Worm (Caenorhabditis elegans) whole organism, L1 larva: ENCODE results near the gene lelo-1.

ENCODE experiments used
- C16A3.4 ChIP-seq: fragments of 150-350 bp; optimal IDR thresholded peaks from 2 replicates; lab custom pipeline; 2014; ENCODE audit warnings: missing biosample characterization, missing genetic modification characterization
- F16B12.6 ChIP-seq: fragments of 150-350 bp; optimal IDR thresholded peaks from 2 replicates; lab custom pipeline; 2014; ENCODE audit warnings: missing biosample characterization, missing genetic modification characterization
- Y116A8C.19 ChIP-seq: sonication (generic microtip); optimal IDR thresholded peaks from 2 replicates; lab custom pipeline; 2016; ENCODE audit warnings: missing compliant biosample characterization, missing genetic modification characterization, borderline replicate concordance
- aha-1 ChIP-seq: fragments of 150-350 bp; optimal IDR thresholded peaks from 2 replicates; lab custom pipeline; 2014; ENCODE audit warnings: missing biosample characterization, missing genetic modification characterization
- alr-1 ChIP-seq: fragments of 200-800 bp; sonication (Bioruptor generic); optimal IDR thresholded peaks from 2 replicates; lab custom pipeline; 2018; ENCODE audit warnings: borderline replicate concordance, mild to moderate bottlenecking, missing genetic modification characterization, missing compliant biosample characterization
- aly-2 ChIP-seq: fragments of 150-350 bp; optimal IDR thresholded peaks from 2 replicates; lab custom pipeline; 2014; ENCODE audit warnings: missing biosample characterization, missing genetic modification characterization
- ceh-82 ChIP-seq, 3 experiments: fragments of 150-350 bp in 1 of 3; sonication (generic microtip) in 2 of 3; optimal IDR thresholded peaks; 2 replicates each; lab custom pipeline; 2014 to 2017; ENCODE audit warnings: missing biosample characterization in 3 of 3, missing genetic modification characterization in 3 of 3
- dpl-1 ChIP-seq, 3 experiments: fragments of 150-350 bp in 2 of 3; sonication (generic microtip) in 1 of 3; optimal IDR thresholded peaks; 2 replicates each; lab custom pipeline; 2014 to 2017; ENCODE audit warnings: missing biosample characterization in 3 of 3, missing genetic modification characterization in 3 of 3, missing genetic modification reagents in 3 of 3
- efl-1 ChIP-seq, 4 experiments: fragments of 150-350 bp; optimal IDR thresholded peaks in 3 of 4; peaks in 1 of 4; 1 replicate in 1 of 4; 2 replicates in 3 of 4; lab custom pipeline; 2014; ENCODE audit warnings: missing biosample characterization in 2 of 4, missing genetic modification characterization in 2 of 4, missing genetic modification reagents in 2 of 4
- efl-3 ChIP-seq: fragments of 200-800 bp; sonication (Bioruptor generic); optimal IDR thresholded peaks from 2 replicates; lab custom pipeline; 2018; ENCODE audit warnings: mild to moderate bottlenecking, missing genetic modification characterization, missing compliant biosample characterization
- egl-27 ChIP-seq, 2 experiments: fragments of 150-350 bp in 1 of 2; sonication (generic microtip); optimal IDR thresholded peaks; 3 replicates each; lab custom pipeline; 2017 to 2018; ENCODE audit warnings: missing biosample characterization in 2 of 2, missing genetic modification characterization in 2 of 2, missing genetic modification reagents in 2 of 2
- elt-2 ChIP-seq: sonication (generic microtip); optimal IDR thresholded peaks from 2 replicates; lab custom pipeline; 2016; ENCODE audit warnings: missing genetic modification characterization, mild to moderate bottlenecking, inconsistent platforms, missing compliant biosample characterization, missing genetic modification reagents
- elt-3 ChIP-seq, 6 experiments: fragments of 150-350 bp in 1 of 6; sonication (generic microtip); optimal IDR thresholded peaks; 2 replicates each; lab custom pipeline; 2017 to 2018; ENCODE audit warnings: missing biosample characterization in 6 of 6, missing genetic modification characterization in 6 of 6, inconsistent platforms in 1 of 6
- fkh-10 ChIP-seq: sonication (generic microtip); optimal IDR thresholded peaks from 2 replicates; lab custom pipeline; 2017; ENCODE audit warnings: missing biosample characterization, missing genetic modification reagents, missing genetic modification characterization
- fos-1 ChIP-seq: fragments of 150-350 bp; optimal IDR thresholded peaks from 2 replicates; lab custom pipeline; 2014; ENCODE audit warnings: missing biosample characterization, missing genetic modification characterization
- grh-1 ChIP-seq: fragments of 200-800 bp; sonication (Bioruptor generic); IDR thresholded peaks from 2 replicates; pipeline ENCODE4 v1.3.6; 2022; ENCODE audit warnings: missing genetic modification reagents, missing genetic modification characterization, missing compliant biosample characterization
- hlh-17 ChIP-seq: fragments of 200-800 bp; sonication (Bioruptor generic); optimal IDR thresholded peaks from 2 replicates; lab custom pipeline; 2018; ENCODE audit warnings: missing genetic modification characterization, mild to moderate bottlenecking, missing compliant biosample characterization, moderate library complexity, borderline replicate concordance
- hpl-2 ChIP-seq: fragments of 150-350 bp; optimal IDR thresholded peaks from 2 replicates; lab custom pipeline; 2014; ENCODE audit warnings: missing biosample characterization, missing genetic modification reagents, missing genetic modification characterization
- isw-1 ChIP-seq: fragments of 200-800 bp; sonication (Bioruptor generic); IDR thresholded peaks from 2 replicates; pipeline ENCODE4 v1.3.6; 2022; ENCODE audit warnings: missing genetic modification characterization, missing compliant biosample characterization
- jun-1 ChIP-seq: fragments of 150-350 bp; optimal IDR thresholded peaks from 2 replicates; lab custom pipeline; 2014; ENCODE audit warnings: missing biosample characterization, missing genetic modification reagents, missing genetic modification characterization
- lin-15B ChIP-seq: fragments of 150-350 bp; sonication (generic microtip); optimal IDR thresholded peaks from 3 replicates; lab custom pipeline; 2014; ENCODE audit warnings: missing biosample characterization, missing genetic modification characterization
- lin-35 ChIP-seq, 2 experiments: fragments of 150-350 bp; optimal IDR thresholded peaks; 2 replicates each; lab custom pipeline; 2014; ENCODE audit warnings: missing biosample characterization in 2 of 2, missing genetic modification characterization in 2 of 2, missing genetic modification reagents in 2 of 2
- lin-39 ChIP-seq: fragments of 150-350 bp; optimal IDR thresholded peaks from 2 replicates; lab custom pipeline; 2014; ENCODE audit warnings: missing biosample characterization, missing genetic modification reagents, missing genetic modification characterization
- lir-3 ChIP-seq: sonication (generic microtip); optimal IDR thresholded peaks from 2 replicates; lab custom pipeline; 2016; ENCODE audit warnings: mild to moderate bottlenecking, missing genetic modification characterization, moderate library complexity, missing compliant biosample characterization; ENCODE audit not compliant: poor library complexity
- lsy-2 ChIP-seq, 2 experiments: fragments of 150-350 bp; optimal IDR thresholded peaks; 2 replicates each; lab custom pipeline; 2014; ENCODE audit warnings: missing biosample characterization in 2 of 2, missing genetic modification characterization in 2 of 2
- mab-9 ChIP-seq: fragments of 200-800 bp; sonication (Bioruptor generic); IDR thresholded peaks from 2 replicates; pipeline ENCODE4 v1.3.6; 2022; ENCODE audit warnings: missing genetic modification reagents, missing genetic modification characterization, missing compliant biosample characterization
- mef-2 ChIP-seq: fragments of 150-350 bp; optimal IDR thresholded peaks from 2 replicates; lab custom pipeline; 2014; ENCODE audit warnings: missing biosample characterization, missing genetic modification characterization
- mep-1 ChIP-seq: fragments of 150-350 bp; optimal IDR thresholded peaks from 2 replicates; lab custom pipeline; 2014; ENCODE audit warnings: missing biosample characterization, missing genetic modification characterization
- nhr-11 ChIP-seq: fragments of 150-350 bp; optimal IDR thresholded peaks from 2 replicates; lab custom pipeline; 2014; ENCODE audit warnings: missing biosample characterization, missing genetic modification characterization
- nhr-12 ChIP-seq: sonication (generic microtip); optimal IDR thresholded peaks from 2 replicates; lab custom pipeline; 2017; ENCODE audit warnings: missing biosample characterization, missing genetic modification characterization
- nhr-20 ChIP-seq: sonication (generic microtip); optimal IDR thresholded peaks from 2 replicates; lab custom pipeline; 2016; ENCODE audit warnings: mild to moderate bottlenecking, missing genetic modification characterization, missing compliant biosample characterization
- nhr-237 ChIP-seq: fragments of 150-350 bp; optimal IDR thresholded peaks from 2 replicates; lab custom pipeline; 2014; ENCODE audit warnings: missing biosample characterization, missing genetic modification characterization
- nhr-28 ChIP-seq: fragments of 150-350 bp; optimal IDR thresholded peaks from 2 replicates; lab custom pipeline; 2014; ENCODE audit warnings: missing biosample characterization, missing genetic modification characterization
- nhr-47 ChIP-seq: sonication (generic microtip); optimal IDR thresholded peaks from 2 replicates; lab custom pipeline; 2016; ENCODE audit warnings: mild to moderate bottlenecking, missing genetic modification characterization, moderate library complexity, missing compliant biosample characterization
- nhr-76 ChIP-seq: sonication (generic microtip); optimal IDR thresholded peaks from 2 replicates; lab custom pipeline; 2017; ENCODE audit warnings: missing biosample characterization, missing genetic modification characterization
- nhr-84 ChIP-seq: sonication (generic microtip); optimal IDR thresholded peaks from 2 replicates; lab custom pipeline; 2017; ENCODE audit warnings: missing biosample characterization, missing genetic modification characterization
- nhr-85 ChIP-seq: sonication (generic microtip); peaks from one replicate; lab custom pipeline; 2016; ENCODE audit warnings: missing genetic modification characterization, inconsistent platforms, missing compliant biosample characterization
- nhr-90 ChIP-seq: sonication (generic microtip); optimal IDR thresholded peaks from 2 replicates; lab custom pipeline; 2016; ENCODE audit warnings: mild to moderate bottlenecking, missing genetic modification characterization, missing compliant biosample characterization; ENCODE audit not compliant: poor library complexity
- pag-3 ChIP-seq: sonication (generic microtip); optimal IDR thresholded peaks from 2 replicates; lab custom pipeline; 2017; ENCODE audit warnings: missing genetic modification characterization, mild to moderate bottlenecking, missing compliant biosample characterization, antibody characterized with exemption, borderline replicate concordance; ENCODE audit not compliant: insufficient read depth
- pqm-1 ChIP-seq: sonication (generic microtip); optimal IDR thresholded peaks from 3 replicates; lab custom pipeline; 2017; ENCODE audit warnings: missing biosample characterization, missing genetic modification characterization
- rnt-1 ChIP-seq: sonication (generic microtip); optimal IDR thresholded peaks from 2 replicates; lab custom pipeline; 2016; ENCODE audit warnings: mild to moderate bottlenecking, missing genetic modification characterization, moderate library complexity, missing compliant biosample characterization
- skn-1 ChIP-seq: fragments of 150-350 bp; optimal IDR thresholded peaks from 2 replicates; lab custom pipeline; 2014; ENCODE audit warnings: missing biosample characterization, missing genetic modification characterization
- snpc-4 ChIP-seq: fragments of 150-350 bp; optimal IDR thresholded peaks from 2 replicates; lab custom pipeline; 2014; ENCODE audit warnings: missing biosample characterization, missing genetic modification characterization
- sox-4 ChIP-seq: sonication (generic microtip); optimal IDR thresholded peaks from 2 replicates; lab custom pipeline; 2016; ENCODE audit warnings: missing genetic modification characterization, missing compliant biosample characterization
- sptf-1 ChIP-seq: fragments of 150-350 bp; optimal IDR thresholded peaks from 2 replicates; lab custom pipeline; 2014; ENCODE audit warnings: missing biosample characterization, missing genetic modification characterization
- sup-37 ChIP-seq: fragments of 200-800 bp; sonication (Bioruptor generic); optimal IDR thresholded peaks from 2 replicates; lab custom pipeline; 2018; ENCODE audit warnings: mild to moderate bottlenecking, missing genetic modification characterization, missing compliant biosample characterization
- unc-130 ChIP-seq: fragments of 150-350 bp; optimal IDR thresholded peaks from 2 replicates; lab custom pipeline; 2017; ENCODE audit warnings: missing biosample characterization, missing genetic modification characterization, inconsistent platforms
- unc-30 ChIP-seq: sonication (generic microtip); optimal IDR thresholded peaks from 2 replicates; lab custom pipeline; 2017; ENCODE audit warnings: missing biosample characterization, missing genetic modification characterization
- unc-86 ChIP-seq: sonication (generic microtip); optimal IDR thresholded peaks from 2 replicates; lab custom pipeline; 2016; ENCODE audit warnings: missing genetic modification characterization, missing compliant biosample characterization
- zip-4 ChIP-seq: fragments of 200-800 bp; sonication (Bioruptor generic); optimal IDR thresholded peaks from 2 replicates; lab custom pipeline; 2018; ENCODE audit warnings: mild to moderate bottlenecking, missing genetic modification characterization, moderate library complexity, missing compliant biosample characterization
- ztf-4 ChIP-seq: fragments of 150-350 bp; optimal IDR thresholded peaks from 2 replicates; lab custom pipeline; 2014; ENCODE audit warnings: missing biosample characterization, missing genetic modification characterization

lelo-1 gene

ce11 chrII:6269805-6270414 lies 23.8 kb downstream of the lelo-1 start, which contains the start of gene F13H8.2 (continued):
- peak; percentile 96 to 98 (median 97) for TF ChIP-seq dpl-1 (GFP tag; optimal IDR thresholded peaks at IDR 0.05; lab: Kevin White, UChicago)
- peak; percentile 91 for TF ChIP-seq nhr-47 (tag; lab: Kevin White, UChicago)
- TF ChIP-seq fkh-10 (GFP tag; lab: Kevin White, UChicago), result peak; percentile 20
- TF ChIP-seq sptf-1 (tag; lab: Kevin White, UChicago), result no peak
- TF ChIP-seq aly-2 (tag; lab: Kevin White, UChicago), result peak; percentile 63
- TF ChIP-seq pag-3 (tag; lab: Kevin White, UChicago), result no peak
- TF ChIP-seq F16B12.6 (tag; lab: Kevin White, UChicago), result peak; percentile 98
- peak; percentile 83 for TF ChIP-seq mab-9
- TF ChIP-seq hpl-2 (GFP tag; lab: Kevin White, UChicago), result no peak
- TF ChIP-seq egl-27 (tag; optimal IDR thresholded peaks at IDR 0.05; lab: Kevin White, UChicago), result no peak
- peak; percentile 96 to 98 for TF ChIP-seq lin-35 (GFP tag; optimal IDR thresholded peaks at IDR 0.05; lab: Kevin White, UChicago)
- TF ChIP-seq snpc-4, result peak; percentile 44
- TF ChIP-seq nhr-76, result no peak
- peak; percentile 72 for TF ChIP-seq lir-3 (tag; lab: Kevin White, UChicago)
- TF ChIP-seq unc-130 (tag; lab: Kevin White, UChicago), result peak; percentile 90
- TF ChIP-seq alr-1 (tag; lab: Kevin White, UChicago), result no peak
- peak; percentile 80 for TF ChIP-seq mep-1 (tag; lab: Kevin White, UChicago)
- TF ChIP-seq elt-2, result peak; percentile 37
- TF ChIP-seq lin-39, result no peak
- TF ChIP-seq nhr-84 (tag; lab: Kevin White, UChicago), result no peak
- TF ChIP-seq rnt-1, result peak; percentile 88
- no peak for TF ChIP-seq pqm-1 (tag; lab: Kevin White, UChicago)
- TF ChIP-seq skn-1 (tag; lab: Kevin White, UChicago), result peak; percentile 44
- TF ChIP-seq ceh-82 (tag; optimal IDR thresholded peaks at IDR 0.05; lab: Kevin White, UChicago), result peak; percentile 74 to 78 (median 75)
- TF ChIP-seq hlh-17 (GFP tag; lab: Kevin White, UChicago), result no peak
- TF ChIP-seq aha-1 (tag; lab: Kevin White, UChicago), result no peak
- no peak for TF ChIP-seq Y116A8C.19 (tag; lab: Kevin White, UChicago)
- TF ChIP-seq nhr-28 (tag; lab: Kevin White, UChicago), result no peak
- peak; percentile 51 for TF ChIP-seq fos-1 (tag; lab: Kevin White, UChicago)
- no peak for TF ChIP-seq sup-37
- TF ChIP-seq ztf-4 (tag; lab: Kevin White, UChicago), result peak; percentile 47
- peak; percentile 80 for TF ChIP-seq unc-86 (tag; lab: Kevin White, UChicago)
- TF ChIP-seq nhr-11 (tag; lab: Kevin White, UChicago), result no peak
- TF ChIP-seq mef-2 (tag; lab: Kevin White, UChicago), result no peak
- TF ChIP-seq sox-4 (tag; lab: Kevin White, UChicago), result peak; percentile 25
- peak; percentile 82 for TF ChIP-seq grh-1 (GFP tag; lab: Robert Waterston, UW)
- no peak for TF ChIP-seq unc-30 (tag; lab: Kevin White, UChicago)
- TF ChIP-seq nhr-237 (tag; lab: Kevin White, UChicago), result no peak
- peak; percentile 88 for TF ChIP-seq nhr-85 (tag; lab: Kevin White, UChicago)
- peak; percentile 80 for TF ChIP-seq C16A3.4 (tag; lab: Kevin White, UChicago)
- TF ChIP-seq nhr-12 (tag; lab: Kevin White, UChicago), result no peak
- TF ChIP-seq elt-3 (tag; optimal IDR thresholded peaks at IDR 0.05; lab: Kevin White, UChicago), result peak in 2 of 6 experiments; percentile 55
- TF ChIP-seq efl-1 (optimal IDR thresholded peaks at IDR 0.05; lab: Kevin White, UChicago), result peak; percentile 97 to 99
- TF ChIP-seq efl-1 (GFP tag; optimal IDR thresholded peaks at IDR 0.05 in 1 of 2; lab: Kevin White, UChicago), result peak; percentile 98 to 100
- peak; percentile 88 for TF ChIP-seq isw-1
- TF ChIP-seq zip-4 (GFP tag; lab: Kevin White, UChicago), result peak; percentile 54
- peak; percentile 82 to 90 for TF ChIP-seq lsy-2 (tag; optimal IDR thresholded peaks at IDR 0.05; lab: Kevin White, UChicago)
- peak; percentile 77 for TF ChIP-seq nhr-90 (tag; lab: Kevin White, UChicago)
- TF ChIP-seq nhr-20, result peak; percentile 84
- peak; percentile 70 for TF ChIP-seq lin-15B (tag; lab: Kevin White, UChicago)
- TF ChIP-seq jun-1 (tag; lab: Kevin White, UChicago), result peak; percentile 57
- TF ChIP-seq efl-3, result no peak
